Fruit fly (Drosophila melanogaster) whole organism, embryonic: ENCODE results near the gene CG4949.

Experiments
- CG11085 ChIP-seq: fragments of 200-800 bp; sonication (Bioruptor generic); IDR thresholded peaks from 2 replicates; pipeline ENCODE4 v1.3.6; 2022; ENCODE audit warnings: missing biosample characterization, missing genetic modification characterization
- CG32532 ChIP-seq: fragments of 200-800 bp; sonication (Bioruptor generic); IDR thresholded peaks from 2 replicates; pipeline ENCODE4 v1.3.6; 2022; ENCODE audit warnings: missing biosample characterization, missing genetic modification characterization
- CG4404 ChIP-seq: fragments of 200-800 bp; sonication (Bioruptor generic); IDR thresholded peaks from 2 replicates; pipeline ENCODE4 v1.3.6; 2022; ENCODE audit warnings: missing biosample characterization, missing genetic modification characterization
- CG5953 ChIP-seq: fragments of 200-800 bp; sonication (Bioruptor generic); IDR thresholded peaks from 2 replicates; pipeline ENCODE4 v1.3.6; 2022; ENCODE audit warnings: missing biosample characterization, missing genetic modification characterization
- Ets65A ChIP-seq: fragments of 200-800 bp; sonication (Bioruptor generic); peaks from one replicate; lab custom pipeline; 2016; ENCODE audit warnings: missing biosample characterization, missing genetic modification characterization
- HLH3B ChIP-seq: fragments of 200-800 bp; sonication (Bioruptor generic); IDR thresholded peaks from 2 replicates; pipeline ENCODE4 v1.3.6; 2022; ENCODE audit warnings: missing biosample characterization, missing genetic modification characterization
- Mes4 ChIP-seq: fragments of 200-800 bp; sonication (Bioruptor generic); optimal IDR thresholded peaks from 2 replicates; lab custom pipeline; 2016; ENCODE audit warnings: missing biosample characterization, missing genetic modification characterization
- NFAT ChIP-seq: fragments of 200-800 bp; sonication (Bioruptor generic); IDR thresholded peaks from 2 replicates; pipeline ENCODE4 v1.3.6; 2022; ENCODE audit warnings: missing biosample characterization, missing genetic modification characterization
- emc ChIP-seq: fragments of 200-800 bp; sonication (Bioruptor generic); optimal IDR thresholded peaks from 2 replicates; lab custom pipeline; 2016; ENCODE audit warnings: missing biosample characterization, missing genetic modification characterization
- vnd ChIP-seq: fragments of 200-800 bp; sonication (Bioruptor generic); IDR thresholded peaks from 3 replicates; pipeline ENCODE4 v1.3.6; 2022; ENCODE audit warnings: missing biosample characterization, missing genetic modification characterization; ENCODE audit not compliant: partially characterized antibody

DNA sequence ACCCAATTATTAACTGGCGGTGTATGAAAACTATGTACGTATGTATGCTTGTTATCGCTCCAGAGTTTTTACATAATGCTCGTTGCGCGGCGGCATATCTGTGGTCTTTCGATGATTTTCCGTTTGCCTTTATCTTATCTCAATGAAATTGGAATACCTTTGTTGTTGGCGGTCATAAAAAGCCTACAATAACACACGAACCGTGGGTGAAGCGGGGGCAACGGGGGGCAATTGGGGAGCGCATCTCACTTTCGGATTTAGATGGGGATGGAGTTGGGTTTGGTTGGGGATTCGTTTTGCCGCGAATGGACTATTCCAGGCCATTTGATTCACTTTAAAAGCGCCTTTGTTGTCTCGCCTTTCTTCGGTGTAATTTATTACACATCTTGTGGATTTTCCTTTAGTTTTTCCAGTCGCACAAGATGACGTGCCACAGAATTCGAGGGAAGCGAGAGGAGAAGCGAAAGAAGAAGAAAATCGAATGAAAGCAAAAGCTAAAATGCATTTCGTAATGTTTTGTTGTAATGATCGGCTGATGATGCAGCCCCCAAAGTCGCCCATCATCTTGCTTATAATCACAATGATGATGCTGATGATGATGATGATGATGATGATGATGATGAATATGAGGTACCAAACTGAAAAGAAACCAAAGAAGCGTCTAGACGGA lies 43.9 kb downstream of the CG4949 start:
- TF ChIP-seq vnd (GFP tag; lab: Robert Waterston, UW) (no peak), CG11085 (no peak), HLH3B (no peak), Ets65A (no peak), Mes4 (GFP tag; lab: Kevin White, UChicago) (no peak), CG4404 (GFP tag; lab: Robert Waterston, UW) (no peak), CG5953 (GFP tag; lab: Robert Waterston, UW) (no peak), CG32532 (GFP tag; lab: Robert Waterston, UW) (no peak), NFAT (GFP tag; lab: Robert Waterston, UW) (no peak), emc (GFP tag; lab: Kevin White, UChicago) (no peak)
